Fruit fly (Drosophila melanogaster) whole organism, embryonic: Measurements from ENCODE around the gene CG32313.

Experiments
- Ada2b ChIP-seq: fragments of 200-800 bp; sonication (Bioruptor generic); IDR thresholded peaks from 2 replicates; pipeline ENCODE4 v1.3.6; 2022; ENCODE audit warnings: missing biosample characterization, missing genetic modification characterization
- Aef1 ChIP-seq: fragments of 200-800 bp; sonication (Bioruptor generic); IDR thresholded peaks from 3 replicates; pipeline ENCODE4 v1.3.6; 2022; ENCODE audit warnings: missing biosample characterization, missing genetic modification characterization
- Bdp1 ChIP-seq: fragments of 200-800 bp; sonication (Bioruptor generic); optimal IDR thresholded peaks from 3 replicates; lab custom pipeline; 2016; ENCODE audit warnings: missing biosample characterization, missing genetic modification characterization
- Bgb ChIP-seq: fragments of 200-800 bp; sonication (Bioruptor generic); IDR thresholded peaks from 2 replicates; pipeline ENCODE4 v1.3.6; 2022; ENCODE audit warnings: missing biosample characterization, missing genetic modification characterization; ENCODE audit not compliant: partially characterized antibody
- BtbVII ChIP-seq: fragments of 200-800 bp; sonication (Bioruptor generic); optimal IDR thresholded peaks from 3 replicates; lab custom pipeline; 2017; ENCODE audit warnings: missing biosample characterization, mild to moderate bottlenecking, missing genetic modification characterization
- CG10654 ChIP-seq: fragments of 200-800 bp; sonication (Bioruptor generic); optimal IDR thresholded peaks from 2 replicates; lab custom pipeline; 2016; ENCODE audit warnings: missing biosample characterization, missing genetic modification characterization
- CG10979 ChIP-seq: fragments of 200-800 bp; sonication (Bioruptor generic); optimal IDR thresholded peaks from 2 replicates; lab custom pipeline; 2018; ENCODE audit warnings: missing biosample characterization, mild to moderate bottlenecking, missing genetic modification characterization, moderate library complexity
- CG11093 ChIP-seq: fragments of 200-800 bp; sonication (Bioruptor generic); IDR thresholded peaks from 3 replicates; pipeline ENCODE4 v1.3.6; 2022; ENCODE audit warnings: missing biosample characterization, missing genetic modification characterization
- CG12155 ChIP-seq: fragments of 200-800 bp; sonication (Bioruptor generic); optimal IDR thresholded peaks from 3 replicates; lab custom pipeline; 2016; ENCODE audit warnings: missing biosample characterization, missing genetic modification characterization
- CG12236 ChIP-seq: fragments of 200-800 bp; sonication (Bioruptor generic); optimal IDR thresholded peaks from 2 replicates; lab custom pipeline; 2016; ENCODE audit warnings: missing biosample characterization, missing genetic modification characterization
- CG12659 ChIP-seq: fragments of 200-800 bp; sonication (Bioruptor generic); optimal IDR thresholded peaks from 3 replicates; lab custom pipeline; 2017; ENCODE audit warnings: mild to moderate bottlenecking, missing biosample characterization, missing genetic modification reagents, missing genetic modification characterization
- CG13624 ChIP-seq: fragments of 200-800 bp; sonication (Bioruptor generic); optimal IDR thresholded peaks from 2 replicates; lab custom pipeline; 2016; ENCODE audit warnings: missing biosample characterization, missing genetic modification characterization
- CG14050 ChIP-seq: fragments of 200-800 bp; sonication (Bioruptor generic); IDR thresholded peaks from 3 replicates; pipeline ENCODE4 v1.3.6; 2022; ENCODE audit warnings: missing biosample characterization, missing genetic modification characterization
- CG16863 ChIP-seq: fragments of 200-800 bp; sonication (Bioruptor generic); optimal IDR thresholded peaks from 3 replicates; lab custom pipeline; 2016; ENCODE audit warnings: missing biosample characterization, missing genetic modification characterization
- CG17359 ChIP-seq: fragments of 200-800 bp; sonication (Bioruptor generic); optimal IDR thresholded peaks from 3 replicates; lab custom pipeline; 2018; ENCODE audit warnings: missing biosample characterization, mild to moderate bottlenecking, missing genetic modification characterization, moderate library complexity
- CG17385 ChIP-seq: fragments of 200-800 bp; sonication (Bioruptor generic); optimal IDR thresholded peaks from 3 replicates; lab custom pipeline; 2018; ENCODE audit warnings: missing biosample characterization, mild to moderate bottlenecking, missing genetic modification characterization
- CG18262 ChIP-seq: fragments of 200-800 bp; optimal IDR thresholded peaks from 3 replicates; lab custom pipeline; 2019; ENCODE audit warnings: missing biosample characterization, mild to moderate bottlenecking, missing genetic modification characterization, moderate library complexity
- CG1832 ChIP-seq: fragments of 200-800 bp; sonication (Bioruptor generic); optimal IDR thresholded peaks from 2 replicates; lab custom pipeline; 2017; ENCODE audit warnings: missing biosample characterization, mild to moderate bottlenecking, missing genetic modification characterization, inconsistent platforms
- CG2199 ChIP-seq: fragments of 200-800 bp; sonication (Bioruptor generic); IDR thresholded peaks from 3 replicates; pipeline ENCODE4 v1.3.6; 2022; ENCODE audit warnings: missing biosample characterization, missing genetic modification characterization
- CG2875 ChIP-seq: fragments of 200-800 bp; sonication (Bioruptor generic); optimal IDR thresholded peaks from 2 replicates; lab custom pipeline; 2017; ENCODE audit warnings: missing biosample characterization, mild to moderate bottlenecking, missing genetic modification characterization, missing genetic modification reagents
- CG43689 ChIP-seq: fragments of 200-800 bp; sonication (Bioruptor generic); IDR thresholded peaks from 2 replicates; pipeline ENCODE4 v1.3.6; 2022; ENCODE audit warnings: missing biosample characterization, missing genetic modification characterization
- CG6689 ChIP-seq: fragments of 200-800 bp; sonication (Bioruptor generic); IDR thresholded peaks from 2 replicates; pipeline ENCODE4 v1.3.6; 2022; ENCODE audit warnings: missing biosample characterization, missing genetic modification characterization
- CG8765 ChIP-seq: fragments of 200-800 bp; sonication (Bioruptor generic); IDR thresholded peaks from 2 replicates; pipeline ENCODE4 v1.3.6; 2022; ENCODE audit warnings: missing biosample characterization, missing genetic modification characterization
- CG9727 ChIP-seq: fragments of 200-800 bp; sonication (Bioruptor generic); optimal IDR thresholded peaks from 3 replicates; lab custom pipeline; 2017; ENCODE audit warnings: missing biosample characterization, mild to moderate bottlenecking, missing genetic modification characterization
- CG9876 ChIP-seq: fragments of 200-800 bp; sonication (Bioruptor generic); optimal IDR thresholded peaks from 2 replicates; lab custom pipeline; 2016; ENCODE audit warnings: missing biosample characterization, missing genetic modification characterization
- CG9932 ChIP-seq: fragments of 200-800 bp; sonication (Bioruptor generic); IDR thresholded peaks from 2 replicates; pipeline ENCODE4 v1.3.6; 2022; ENCODE audit warnings: missing biosample characterization, missing genetic modification characterization
- Camta ChIP-seq: fragments of 200-800 bp; sonication (Bioruptor generic); optimal IDR thresholded peaks from 2 replicates; lab custom pipeline; 2016; ENCODE audit warnings: missing biosample characterization, missing genetic modification characterization
- Dip3 ChIP-seq: fragments of 200-800 bp; sonication (Bioruptor generic); optimal IDR thresholded peaks from 3 replicates; lab custom pipeline; 2016; ENCODE audit warnings: missing biosample characterization, missing genetic modification characterization
- Dp ChIP-seq: fragments of 200-800 bp; sonication (Bioruptor generic); optimal IDR thresholded peaks from 2 replicates; lab custom pipeline; 2018; ENCODE audit warnings: missing biosample characterization, mild to moderate bottlenecking, missing genetic modification characterization, moderate library complexity
- HHEX ChIP-seq: fragments of 200-800 bp; sonication (Bioruptor generic); optimal IDR thresholded peaks from 3 replicates; lab custom pipeline; 2017; ENCODE audit warnings: missing biosample characterization, mild to moderate bottlenecking, missing genetic modification characterization, missing genetic modification reagents
- Kr ChIP-seq: fragments of 200-800 bp; sonication (Bioruptor generic); optimal IDR thresholded peaks from 2 replicates; lab custom pipeline; 2017; ENCODE audit warnings: missing biosample characterization, mild to moderate bottlenecking, missing genetic modification characterization
- NC2α ChIP-seq: fragments of 200-800 bp; sonication (Bioruptor generic); optimal IDR thresholded peaks from 2 replicates; lab custom pipeline; 2016; ENCODE audit warnings: missing biosample characterization, missing genetic modification characterization
- Sox102F ChIP-seq: fragments of 200-800 bp; sonication (Bioruptor generic); optimal IDR thresholded peaks from 2 replicates; lab custom pipeline; 2018; ENCODE audit warnings: missing biosample characterization, mild to moderate bottlenecking, missing genetic modification characterization, moderate library complexity
- Stat92E ChIP-seq, 3 experiments: fragments of >200 bp in 2 of 3; fragments of 200-800 bp in 1 of 3; sonication (Bioruptor generic) in 1 of 3; optimal IDR thresholded peaks; 2 replicates each; lab custom pipeline; 2017 to 2019; ENCODE audit warnings: missing biosample characterization in 3 of 3, missing genetic modification characterization in 3 of 3, mild to moderate bottlenecking in 1 of 3, moderate library complexity in 1 of 3
- Usf ChIP-seq: fragments of 200-800 bp; sonication (Bioruptor generic); optimal IDR thresholded peaks from 2 replicates; lab custom pipeline; 2017; ENCODE audit warnings: missing genotype, missing biosample characterization, missing genetic modification characterization
- Vsx1 ChIP-seq: fragments of 200-800 bp; sonication (Bioruptor generic); optimal IDR thresholded peaks from 2 replicates; lab custom pipeline; 2017; ENCODE audit warnings: missing biosample characterization, mild to moderate bottlenecking, missing genetic modification characterization, missing genetic modification reagents
- YL-1 ChIP-seq: fragments of 200-800 bp; sonication (Bioruptor generic); optimal IDR thresholded peaks from 3 replicates; lab custom pipeline; 2017; ENCODE audit warnings: missing biosample characterization, mild to moderate bottlenecking, missing genetic modification characterization
- ap ChIP-seq: fragments of 200-800 bp; sonication (Bioruptor generic); IDR thresholded peaks from 2 replicates; pipeline ENCODE4 v1.3.6; 2022; ENCODE audit warnings: missing biosample characterization, missing genetic modification characterization
- corto ChIP-seq: fragments of 200-800 bp; sonication (Bioruptor generic); optimal IDR thresholded peaks from 2 replicates; lab custom pipeline; 2016; ENCODE audit warnings: missing biosample characterization, mild to moderate bottlenecking, missing genetic modification characterization, moderate library complexity
- dimm ChIP-seq: fragments of 200-800 bp; sonication (Bioruptor generic); IDR thresholded peaks from 2 replicates; pipeline ENCODE4 v1.3.6; 2022; ENCODE audit warnings: missing biosample characterization, missing genetic modification characterization
- fd96Cb ChIP-seq: fragments of 200-800 bp; sonication (Bioruptor generic); optimal IDR thresholded peaks from 2 replicates; lab custom pipeline; 2018; ENCODE audit warnings: missing biosample characterization, mild to moderate bottlenecking, missing genetic modification characterization, moderate library complexity
- fru ChIP-seq: fragments of >200 bp; optimal IDR thresholded peaks from 2 replicates; lab custom pipeline; 2017
- gem ChIP-seq: fragments of 200-800 bp; sonication (Bioruptor generic); optimal IDR thresholded peaks from 2 replicates; lab custom pipeline; 2019; ENCODE audit warnings: missing biosample characterization, mild to moderate bottlenecking, missing genetic modification characterization, moderate library complexity
- lmd ChIP-seq: fragments of 200-800 bp; sonication (Bioruptor generic); IDR thresholded peaks from 2 replicates; pipeline ENCODE4 v1.3.6; 2022; ENCODE audit warnings: missing biosample characterization, missing genetic modification characterization
- maf-S ChIP-seq: fragments of 200-800 bp; sonication (Bioruptor generic); optimal IDR thresholded peaks from 2 replicates; lab custom pipeline; 2016; ENCODE audit warnings: missing biosample characterization, missing genetic modification characterization
- ranshi ChIP-seq: fragments of 200-800 bp; sonication (Bioruptor generic); IDR thresholded peaks from 2 replicates; pipeline ENCODE4 v1.3.6; 2022; ENCODE audit warnings: missing biosample characterization, missing genetic modification characterization
- tna ChIP-seq: fragments of 200-800 bp; sonication (Bioruptor generic); IDR thresholded peaks from 2 replicates; pipeline ENCODE4 v1.3.6; 2022; ENCODE audit warnings: missing biosample characterization, missing genetic modification characterization; ENCODE audit not compliant: partially characterized antibody
- tx ChIP-seq: fragments of 200-800 bp; sonication (Bioruptor generic); optimal IDR thresholded peaks from 2 replicates; lab custom pipeline; 2016; ENCODE audit warnings: missing biosample characterization, missing genetic modification characterization
- wdn ChIP-seq: fragments of 200-800 bp; sonication (Bioruptor generic); IDR thresholded peaks from 2 replicates; pipeline ENCODE4 v1.3.6; 2022; ENCODE audit warnings: missing biosample characterization, missing genetic modification characterization
- wek ChIP-seq: fragments of 200-800 bp; sonication (Bioruptor generic); optimal IDR thresholded peaks from 3 replicates; lab custom pipeline; 2018; ENCODE audit warnings: missing biosample characterization, mild to moderate bottlenecking, missing genetic modification characterization, moderate library complexity
- yki ChIP-seq: fragments of >200 bp; optimal IDR thresholded peaks from 3 replicates; lab custom pipeline; 2018

CG32313 gene

dm6 chr3L:1502086-1502893, 43.3 kb downstream of the CG32313 start, which contains the start of the genes hfp and Psa (continued):
- peak; percentile 1 for TF ChIP-seq CG13624 (GFP tag; lab: Kevin White, UChicago)
- no peak for TF ChIP-seq ranshi
- TF ChIP-seq Sox102F, result no peak
- TF ChIP-seq yki (lab: Kevin White, UChicago), result no peak
- peak; percentile 89 for TF ChIP-seq YL-1
- no peak for TF ChIP-seq Kr (GFP tag; lab: Kevin White, UChicago)
- TF ChIP-seq Dip3, result no peak
- peak in 1 of 3 experiments; percentile 73 for TF ChIP-seq Stat92E (GFP tag; optimal IDR thresholded peaks at IDR 0.05; lab: Kevin White, UChicago)
- TF ChIP-seq tna (GFP tag; lab: Robert Waterston, UW), result peak; percentile 78
- TF ChIP-seq Dp (GFP tag; lab: Kevin White, UChicago), result peak; percentile 79
- TF ChIP-seq wek (GFP tag; lab: Kevin White, UChicago), result no peak
- TF ChIP-seq CG8765 (GFP tag; lab: Robert Waterston, UW), result no peak
- no peak for TF ChIP-seq Vsx1 (GFP tag; lab: Kevin White, UChicago)
- no peak for TF ChIP-seq wdn (GFP tag; lab: Robert Waterston, UW)
- TF ChIP-seq CG1832 (GFP tag; lab: Kevin White, UChicago), result peak; percentile 5
- peak; percentile 50 for TF ChIP-seq CG12659 (GFP tag; lab: Kevin White, UChicago)
- TF ChIP-seq Usf (GFP tag; lab: Kevin White, UChicago), result no peak
- no peak for TF ChIP-seq Aef1 (GFP tag; lab: Robert Waterston, UW)
- no peak for TF ChIP-seq Camta (GFP tag; lab: Kevin White, UChicago)
- no peak for TF ChIP-seq CG10979 (tag; lab: Kevin White, UChicago)
- no peak for TF ChIP-seq Ada2b (GFP tag; lab: Robert Waterston, UW)
- no peak for TF ChIP-seq CG18262 (tag; lab: Kevin White, UChicago)
- TF ChIP-seq CG9932 (GFP tag; lab: Robert Waterston, UW), result no peak
- TF ChIP-seq dimm (GFP tag; lab: Robert Waterston, UW), result no peak
- TF ChIP-seq Bdp1, result no peak
- no peak for TF ChIP-seq tx
- no peak for TF ChIP-seq NC2α (GFP tag; lab: Kevin White, UChicago)
- no peak for TF ChIP-seq CG43689 (GFP tag; lab: Robert Waterston, UW)
- TF ChIP-seq maf-S (GFP tag; lab: Kevin White, UChicago), result no peak
- TF ChIP-seq fd96Cb (tag; lab: Kevin White, UChicago), result no peak
- no peak for TF ChIP-seq HHEX (GFP tag; lab: Kevin White, UChicago)
- TF ChIP-seq fru, result no peak
- TF ChIP-seq CG17359, result no peak
- TF ChIP-seq BtbVII (GFP tag; lab: Kevin White, UChicago), result no peak
- no peak for TF ChIP-seq corto
- TF ChIP-seq lmd (GFP tag; lab: Robert Waterston, UW), result no peak
- no peak for TF ChIP-seq CG10654 (GFP tag; lab: Kevin White, UChicago)
- TF ChIP-seq CG16863 (GFP tag; lab: Kevin White, UChicago), result no peak
- no peak for TF ChIP-seq CG2875
- no peak for TF ChIP-seq CG6689
- TF ChIP-seq CG11093, result no peak
- no peak for TF ChIP-seq CG9876
- no peak for TF ChIP-seq CG9727
- no peak for TF ChIP-seq CG2199
- no peak for TF ChIP-seq CG14050
- TF ChIP-seq CG12155, result no peak
- no peak for TF ChIP-seq ap (GFP tag; lab: Robert Waterston, UW)
- TF ChIP-seq CG12236, result no peak
- no peak for TF ChIP-seq CG17385 (GFP tag; lab: Kevin White, UChicago)
- no peak for TF ChIP-seq gem (tag; lab: Kevin White, UChicago)
- TF ChIP-seq Bgb (GFP tag; lab: Robert Waterston, UW), result peak; percentile 68
